Worm (Caenorhabditis elegans): ENCODE measurements around the gene dlc-4.

ce11 chrIV:16400412-16401381, 42.4 kb upstream of the dlc-4 start:
- TF ChIP-seq lin-11 (tag; optimal IDR thresholded peaks at IDR 0.05) (no peak), dmd-4 (tag; optimal IDR thresholded peaks at IDR 0.05; ENCODE audit: borderline replicate concordance) (no peak), pqm-1 (tag; optimal IDR thresholded peaks at IDR 0.05) (no peak), ref-2 (tag; optimal IDR thresholded peaks at IDR 0.05) (peak; percentile 4), ceh-6 (GFP tag; optimal IDR thresholded peaks at IDR 0.05) (no peak), madf-2 (tag; optimal IDR thresholded peaks at IDR 0.05) (no peak), elt-2 (tag; optimal IDR thresholded peaks at IDR 0.05) (peak; percentile 55), ama-1 (optimal IDR thresholded peaks at IDR 0.05) (no peak), ceh-19 (GFP tag; optimal IDR thresholded peaks at IDR 0.05) (no peak), pag-3 (tag; optimal IDR thresholded peaks at IDR 0.05; ENCODE audit: borderline replicate concordance) (no peak), pat-9 (tag; optimal IDR thresholded peaks at IDR 0.05) (no peak), ceh-22 (tag; optimal IDR thresholded peaks at IDR 0.05) (peak; percentile 80), unc-55 (GFP tag; optimal IDR thresholded peaks at IDR 0.05) (no peak), fkh-10 (GFP tag; optimal IDR thresholded peaks at IDR 0.05) (no peak)

Data from whole organism, late embryonic.